Worm (Caenorhabditis elegans): Measurements from ENCODE around the gene snr-3.

DNA sequence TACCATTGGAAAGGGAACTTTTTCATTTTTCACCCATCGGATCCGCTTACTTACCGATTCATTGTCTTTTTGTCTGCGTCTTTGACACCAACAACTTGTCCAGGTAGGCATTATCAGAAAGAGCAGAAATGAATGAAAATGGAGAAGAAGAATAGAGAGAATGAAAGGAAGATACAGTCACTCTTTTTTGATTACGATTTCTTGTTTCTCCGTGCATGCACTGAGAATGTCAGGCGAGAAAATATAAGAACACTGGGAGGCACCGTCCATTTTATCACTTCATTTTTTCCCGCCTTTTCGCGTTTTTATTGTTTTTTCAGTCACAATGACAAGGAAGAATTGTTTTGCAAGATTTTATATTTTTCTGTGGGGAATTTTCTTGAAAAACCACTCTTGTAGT lies 20.2 kb downstream of the snr-3 start:
- TF ChIP-seq pag-3 (tag; optimal IDR thresholded peaks at IDR 0.05; ENCODE audit: borderline replicate concordance, insufficient read depth) (no peak), fos-1 (tag; optimal IDR thresholded peaks at IDR 0.05) (no peak), pqm-1 (tag; optimal IDR thresholded peaks at IDR 0.05) (no peak)
